Worm (Caenorhabditis elegans) whole organism, young adult: ENCODE data around the gene lelo-2.

ENCODE experiments used
- B0019.2 ChIP-seq: fragments of 200-800 bp; sonication (Bioruptor generic); conservative IDR thresholded peaks from 2 replicates; pipeline ENCODE4 v1.3.6; 2022; ENCODE audit warnings: missing genetic modification reagents, missing genetic modification characterization, missing compliant biosample characterization
- B0035.1 ChIP-seq: sonication (generic microtip); optimal IDR thresholded peaks from 2 replicates; lab custom pipeline; 2016; ENCODE audit warnings: missing genetic modification characterization, mild to moderate bottlenecking, missing compliant biosample characterization, missing genotype, missing genetic modification reagents
- B0261.1 ChIP-seq: sonication (generic microtip); optimal IDR thresholded peaks from 2 replicates; lab custom pipeline; 2016; ENCODE audit warnings: mild to moderate bottlenecking, missing genetic modification characterization, moderate library complexity, missing compliant biosample characterization
- D2030.7 ChIP-seq: fragments of 200-800 bp; sonication (Bioruptor generic); IDR thresholded peaks from 2 replicates; pipeline ENCODE4 v1.3.6; 2022; ENCODE audit warnings: missing genetic modification reagents, missing genetic modification characterization, missing compliant biosample characterization
- F33H1.4 ChIP-seq: fragments of 200-800 bp; sonication (Bioruptor generic); IDR thresholded peaks from 2 replicates; pipeline ENCODE4 v1.3.6; 2022; ENCODE audit warnings: missing genetic modification reagents, missing genetic modification characterization, missing compliant biosample characterization
- F39B2.1 ChIP-seq: fragments of 200-800 bp; sonication (Bioruptor generic); IDR thresholded peaks from 2 replicates; pipeline ENCODE4 v1.3.6; 2022; ENCODE audit warnings: missing genetic modification reagents, missing genetic modification characterization, missing compliant biosample characterization
- K11D2.4 ChIP-seq: fragments of 200-800 bp; sonication (Bioruptor generic); IDR thresholded peaks from 2 replicates; pipeline ENCODE4 v1.3.6; 2022; ENCODE audit warnings: missing genetic modification reagents, missing genetic modification characterization, missing compliant biosample characterization
- K12H6.12 ChIP-seq: fragments of 200-800 bp; sonication (Bioruptor generic); optimal IDR thresholded peaks from 2 replicates; lab custom pipeline; 2018; ENCODE audit warnings: mild to moderate bottlenecking, missing genetic modification characterization, missing compliant biosample characterization
- Y53F4B.3 ChIP-seq: fragments of 200-800 bp; sonication (Bioruptor generic); IDR thresholded peaks from 2 replicates; pipeline ENCODE4 v1.3.6; 2022; ENCODE audit warnings: missing genetic modification reagents, missing genetic modification characterization, missing compliant biosample characterization
- Y56A3A.18 ChIP-seq: fragments of 200-800 bp; sonication (Bioruptor generic); IDR thresholded peaks from 2 replicates; pipeline ENCODE4 v1.3.6; 2022; ENCODE audit warnings: missing genetic modification reagents, missing genetic modification characterization, missing compliant biosample characterization
- Y95B8A.8 ChIP-seq: fragments of 200-800 bp; sonication (Bioruptor generic); IDR thresholded peaks from 2 replicates; pipeline ENCODE4 v1.3.6; 2022; ENCODE audit warnings: missing genetic modification reagents, missing genetic modification characterization, missing compliant biosample characterization
- ZK185.1 ChIP-seq: sonication (generic microtip); optimal IDR thresholded peaks from 2 replicates; lab custom pipeline; 2016; ENCODE audit warnings: mild to moderate bottlenecking, missing genetic modification characterization, missing compliant biosample characterization; ENCODE audit not compliant: poor library complexity, severe bottlenecking
- athp-1 ChIP-seq: sonication (generic microtip); optimal IDR thresholded peaks from 2 replicates; lab custom pipeline; 2017; ENCODE audit warnings: mild to moderate bottlenecking, missing genetic modification characterization, missing compliant biosample characterization
- attf-6 ChIP-seq: fragments of 200-800 bp; sonication (Bioruptor generic); IDR thresholded peaks from 2 replicates; pipeline ENCODE4 v1.3.6; 2022; ENCODE audit warnings: missing genetic modification reagents, missing genetic modification characterization, missing compliant biosample characterization
- ceh-27 ChIP-seq: fragments of 200-800 bp; sonication (Bioruptor generic); optimal IDR thresholded peaks from 2 replicates; lab custom pipeline; 2018; ENCODE audit warnings: mild to moderate bottlenecking, missing genetic modification characterization, moderate library complexity, missing compliant biosample characterization
- ceh-40 ChIP-seq: fragments of 200-800 bp; sonication (Bioruptor generic); IDR thresholded peaks from 2 replicates; pipeline ENCODE4 v1.3.6; 2022; ENCODE audit warnings: missing genetic modification characterization, missing compliant biosample characterization
- ceh-79 ChIP-seq: sonication (generic microtip); optimal IDR thresholded peaks from 2 replicates; lab custom pipeline; 2017; ENCODE audit warnings: mild to moderate bottlenecking, missing genetic modification characterization, missing compliant biosample characterization
- ceh-91 ChIP-seq: fragments of 200-800 bp; sonication (Bioruptor generic); IDR thresholded peaks from 2 replicates; pipeline ENCODE4 v1.3.6; 2022; ENCODE audit warnings: missing genetic modification reagents, missing genetic modification characterization, missing compliant biosample characterization
- die-1 ChIP-seq: sonication (generic microtip); optimal IDR thresholded peaks from 2 replicates; lab custom pipeline; 2016; ENCODE audit warnings: missing genotype, mild to moderate bottlenecking, missing genetic modification characterization, missing compliant biosample characterization
- dpff-1 ChIP-seq: sonication (generic microtip); optimal IDR thresholded peaks from 2 replicates; lab custom pipeline; 2017; ENCODE audit warnings: mild to moderate bottlenecking, missing genetic modification characterization, missing compliant biosample characterization
- egrh-3 ChIP-seq: fragments of 200-800 bp; sonication (Bioruptor generic); IDR thresholded peaks from 2 replicates; pipeline ENCODE4 v1.3.6; 2022; ENCODE audit warnings: missing genetic modification reagents, missing genetic modification characterization, missing compliant biosample characterization
- hrde-1 ChIP-seq: sonication (generic microtip); optimal IDR thresholded peaks from 2 replicates; lab custom pipeline; 2016; ENCODE audit warnings: missing genetic modification characterization, mild to moderate bottlenecking, missing compliant biosample characterization, moderate library complexity, missing genotype, missing genetic modification reagents, borderline replicate concordance
- lag-1 ChIP-seq: fragments of 200-800 bp; sonication (Bioruptor generic); IDR thresholded peaks from 2 replicates; pipeline ENCODE4 v1.3.6; 2022; ENCODE audit warnings: missing genetic modification reagents, missing genetic modification characterization, missing compliant biosample characterization
- let-526 ChIP-seq: fragments of 200-800 bp; sonication (Bioruptor generic); IDR thresholded peaks from 2 replicates; pipeline ENCODE4 v1.3.6; 2022; ENCODE audit warnings: missing genetic modification reagents, missing genetic modification characterization, missing compliant biosample characterization
- lin-54 ChIP-seq: fragments of 200-800 bp; sonication (Bioruptor generic); optimal IDR thresholded peaks from 2 replicates; lab custom pipeline; 2018; ENCODE audit warnings: mild to moderate bottlenecking, missing genetic modification characterization, missing compliant biosample characterization
- madf-3 ChIP-seq: fragments of 200-800 bp; sonication (Bioruptor generic); IDR thresholded peaks from 2 replicates; pipeline ENCODE4 v1.3.6; 2022; ENCODE audit warnings: missing genetic modification reagents, missing genetic modification characterization, missing compliant biosample characterization
- madf-8 ChIP-seq: fragments of 200-800 bp; sonication (Bioruptor generic); conservative IDR thresholded peaks from 2 replicates; pipeline ENCODE4 v1.3.6; 2022; ENCODE audit warnings: missing genetic modification reagents, missing genetic modification characterization, missing compliant biosample characterization
- mcd-1 ChIP-seq: fragments of 200-800 bp; sonication (Bioruptor generic); IDR thresholded peaks from 2 replicates; pipeline ENCODE4 v1.3.6; 2022; ENCODE audit warnings: missing genetic modification reagents, missing genetic modification characterization, missing compliant biosample characterization
- mes-4 ChIP-seq: sonication (generic microtip); optimal IDR thresholded peaks from 2 replicates; lab custom pipeline; 2016; ENCODE audit warnings: missing genotype, missing genetic modification characterization, missing compliant biosample characterization
- nfya-2 ChIP-seq: fragments of 200-800 bp; sonication (Bioruptor generic); IDR thresholded peaks from 2 replicates; pipeline ENCODE4 v1.3.6; 2022; ENCODE audit warnings: missing genetic modification reagents, missing genetic modification characterization, missing compliant biosample characterization
- nhr-120 ChIP-seq: fragments of 200-800 bp; sonication (Bioruptor generic); IDR thresholded peaks from 2 replicates; pipeline ENCODE4 v1.3.6; 2022; ENCODE audit warnings: missing genetic modification characterization, missing compliant biosample characterization
- nhr-27 ChIP-seq: fragments of 200-800 bp; sonication (Bioruptor generic); optimal IDR thresholded peaks from 2 replicates; lab custom pipeline; 2018; ENCODE audit warnings: mild to moderate bottlenecking, missing genetic modification characterization, moderate library complexity, missing compliant biosample characterization
- nhr-80 ChIP-seq: sonication (generic microtip); optimal IDR thresholded peaks from 2 replicates; lab custom pipeline; 2016; ENCODE audit warnings: missing genetic modification characterization, missing compliant biosample characterization
- rcor-1 ChIP-seq: fragments of 200-800 bp; sonication (Bioruptor generic); IDR thresholded peaks from 2 replicates; pipeline ENCODE4 v1.3.6; 2022; ENCODE audit warnings: missing genetic modification reagents, missing genetic modification characterization, missing compliant biosample characterization
- sea-2 ChIP-seq: fragments of 200-800 bp; sonication (Bioruptor generic); IDR thresholded peaks from 2 replicates; pipeline ENCODE4 v1.3.6; 2022; ENCODE audit warnings: missing genetic modification characterization, missing compliant biosample characterization
- snpc-1.3 ChIP-seq: sonication (generic microtip); optimal IDR thresholded peaks from 2 replicates; lab custom pipeline; 2017; ENCODE audit warnings: missing genetic modification characterization, mild to moderate bottlenecking, missing compliant biosample characterization, antibody characterized with exemption, moderate library complexity, missing genotype, missing genetic modification reagents; ENCODE audit not compliant: insufficient read depth
- tbp1 ChIP-seq: fragments of 200-800 bp; sonication (Bioruptor generic); optimal IDR thresholded peaks from 2 replicates; lab custom pipeline; 2018; ENCODE audit warnings: mild to moderate bottlenecking, missing genetic modification characterization, missing compliant biosample characterization
- tbx-9 ChIP-seq: sonication (generic microtip); optimal IDR thresholded peaks from 2 replicates; lab custom pipeline; 2016; ENCODE audit warnings: borderline replicate concordance, missing genetic modification characterization, inconsistent platforms, missing compliant biosample characterization
- unc-62 ChIP-seq: fragments of 150-350 bp; optimal IDR thresholded peaks from 2 replicates; lab custom pipeline; 2014; ENCODE audit warnings: missing biosample characterization, missing genetic modification reagents, missing genetic modification characterization
- xnd-1 ChIP-seq: sonication (generic microtip); optimal IDR thresholded peaks from 2 replicates; lab custom pipeline; 2016; ENCODE audit warnings: missing genotype, missing genetic modification reagents, missing genetic modification characterization, missing compliant biosample characterization
- zfh-2 ChIP-seq: fragments of 200-800 bp; sonication (Bioruptor generic); conservative IDR thresholded peaks from 2 replicates; pipeline ENCODE4 v1.3.6; 2022; ENCODE audit warnings: missing genetic modification reagents, missing genetic modification characterization, missing compliant biosample characterization
- ztf-22 ChIP-seq: fragments of 200-800 bp; sonication (Bioruptor generic); optimal IDR thresholded peaks from 2 replicates; lab custom pipeline; 2018; ENCODE audit warnings: mild to moderate bottlenecking, missing genetic modification characterization, moderate library complexity, missing compliant biosample characterization
- ztf-25 ChIP-seq: fragments of 200-800 bp; sonication (Bioruptor generic); IDR thresholded peaks from 2 replicates; pipeline ENCODE4 v1.3.6; 2022; ENCODE audit warnings: missing genetic modification reagents, missing genetic modification characterization, missing compliant biosample characterization
- ztf-26 ChIP-seq: sonication (generic microtip); optimal IDR thresholded peaks from 2 replicates; lab custom pipeline; 2017; ENCODE audit warnings: missing genetic modification characterization, missing compliant biosample characterization

lelo-2 gene

ce11 chrIII:1419700-1420356, 7.2 kb downstream of the lelo-2 start (continued):
- TF ChIP-seq ceh-79 (tag; lab: Kevin White, UChicago) (peak; percentile 94), mcd-1 (GFP tag; lab: Robert Waterston, UW) (peak; percentile 77), F39B2.1 (GFP tag; lab: Robert Waterston, UW) (peak; percentile 94), dpff-1 (tag; lab: Kevin White, UChicago) (peak; percentile 81), tbp1 (GFP tag; lab: Kevin White, UChicago) (peak; percentile 69), B0261.1 (tag; lab: Kevin White, UChicago) (peak; percentile 36), nfya-2 (GFP tag; lab: Robert Waterston, UW) (no peak; the same call in 1 of the 2 replicates), attf-6 (GFP tag; lab: Robert Waterston, UW) (peak; percentile 82), nhr-27 (tag; lab: Kevin White, UChicago) (peak; percentile 83), unc-62 (GFP tag; lab: Kevin White, UChicago) (no peak)

ce11 chrIII:1419146-1419636, 7.8 kb downstream of the lelo-2 start, which contains the start of gene Y82E9BR.3:
Y82E9BR.3 (plus strand) TSS chrIII:1419196.
- TF ChIP-seq die-1 (tag; lab: Kevin White, UChicago) = no peak
- TF ChIP-seq nhr-120 (GFP tag; lab: Robert Waterston, UW) = no peak
- TF ChIP-seq tbx-9 = no peak
- no peak for TF ChIP-seq F33H1.4
- no peak for TF ChIP-seq ceh-27 (GFP tag; lab: Kevin White, UChicago)
- TF ChIP-seq zfh-2 (GFP tag; lab: Robert Waterston, UW) = peak; percentile 87
- TF ChIP-seq ZK185.1 = no peak
- TF ChIP-seq rcor-1 (GFP tag; lab: Robert Waterston, UW) = peak; percentile 9; the same call in 1 of the 2 replicates
- TF ChIP-seq lag-1 (GFP tag; lab: Robert Waterston, UW) = no peak
- TF ChIP-seq egrh-3 (GFP tag; lab: Robert Waterston, UW) = peak; percentile 93
- TF ChIP-seq ztf-26 (tag; lab: Kevin White, UChicago) = no peak
- TF ChIP-seq madf-3 = peak; percentile 79
- no peak for TF ChIP-seq snpc-1.3
- no peak for TF ChIP-seq ztf-22 (GFP tag; lab: Kevin White, UChicago)
- no peak for TF ChIP-seq B0019.2
- no peak for TF ChIP-seq dpff-1 (tag; lab: Kevin White, UChicago)
- TF ChIP-seq F39B2.1 (GFP tag; lab: Robert Waterston, UW) = peak; percentile 49; the same call in 1 of the 2 replicates
- TF ChIP-seq ceh-40 (GFP tag; lab: Robert Waterston, UW) = 0 out of 2 replicates have a peak, but pooled peaks have one; percentile 3
- no peak for TF ChIP-seq mes-4 (tag; lab: Kevin White, UChicago)

DNA sequence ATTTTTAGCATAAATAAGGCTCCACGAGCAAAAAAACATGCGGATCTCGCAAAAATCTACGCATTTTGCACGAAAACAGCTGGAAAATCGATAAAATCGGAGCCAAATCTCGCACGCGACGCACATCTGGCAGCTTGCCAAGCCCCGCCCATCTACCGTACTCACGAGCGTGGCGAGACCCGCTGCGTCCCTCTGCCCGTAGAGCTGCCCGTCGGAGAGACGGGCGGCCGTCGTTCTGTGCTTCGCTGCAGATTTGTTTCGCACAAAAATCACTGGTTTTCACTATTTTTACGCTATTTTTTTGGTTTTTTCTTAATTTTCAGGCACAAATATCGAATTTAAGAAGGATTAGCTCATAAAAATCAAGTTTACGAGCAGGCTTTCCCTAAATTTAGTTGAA, 8.3 kb downstream of the lelo-2 start:
- TF ChIP-seq athp-1 = peak; percentile 6
- TF ChIP-seq ztf-25 (GFP tag; lab: Robert Waterston, UW) = no peak
- 0 out of 2 replicates have a peak, but pooled peaks have one; percentile 15 for TF ChIP-seq Y56A3A.18 (GFP tag; lab: Robert Waterston, UW)
- TF ChIP-seq ceh-91 (GFP tag; lab: Robert Waterston, UW) = peak; percentile 74
- TF ChIP-seq nhr-80 = peak; percentile 62
- TF ChIP-seq let-526 (GFP tag; lab: Robert Waterston, UW) = no peak
- TF ChIP-seq madf-8 (GFP tag; lab: Robert Waterston, UW) = no peak; the same call in 1 of the 2 replicates
- TF ChIP-seq hrde-1 (tag; lab: Kevin White, UChicago) = no peak
- peak; percentile 92 for TF ChIP-seq D2030.7 (GFP tag; lab: Robert Waterston, UW)
- TF ChIP-seq K11D2.4 = peak; percentile 66; the same call in 1 of the 2 replicates
- peak; percentile 78 for TF ChIP-seq rcor-1 (GFP tag; lab: Robert Waterston, UW)
- no peak for TF ChIP-seq Y53F4B.3 (GFP tag; lab: Robert Waterston, UW)
- no peak for TF ChIP-seq sea-2 (GFP tag; lab: Robert Waterston, UW)
- peak; percentile 78 for TF ChIP-seq K12H6.12 (tag; lab: Kevin White, UChicago)
- TF ChIP-seq madf-3 = peak; percentile 97
- TF ChIP-seq lin-54 (GFP tag; lab: Kevin White, UChicago) = peak; percentile 85
- TF ChIP-seq snpc-1.3 = peak; percentile 62
- no peak for TF ChIP-seq B0035.1 (tag; lab: Kevin White, UChicago)
- TF ChIP-seq xnd-1 (tag; lab: Kevin White, UChicago) = no peak
- TF ChIP-seq Y95B8A.8 (GFP tag; lab: Robert Waterston, UW) = peak; percentile 84
- no peak for TF ChIP-seq unc-62 (GFP tag; lab: Kevin White, UChicago)
